Fruit fly (Drosophila melanogaster) whole organism, prepupa: Measurements from ENCODE around the gene nAChRalpha3.
A peak's percentile ranks its signal among the peaks of the same experiment; 100 is the strongest.

Experiments used
- Blimp-1 ChIP-seq: fragments of 200-800 bp; sonication (Bioruptor generic); optimal IDR thresholded peaks from 3 replicates; lab custom pipeline; 2017; ENCODE audit warnings: missing biosample characterization, missing genetic modification characterization, mild to moderate bottlenecking, moderate library complexity, missing genetic modification reagents
- CG10631 ChIP-seq: fragments of 200-800 bp; sonication (Bioruptor generic); optimal IDR thresholded peaks from 2 replicates; lab custom pipeline; 2016; ENCODE audit warnings: missing biosample characterization, missing genetic modification characterization
- CG10669 ChIP-seq: fragments of 200-800 bp; sonication (Bioruptor generic); optimal IDR thresholded peaks from 3 replicates; lab custom pipeline; 2018; ENCODE audit warnings: missing biosample characterization, mild to moderate bottlenecking, missing genetic modification characterization, moderate library complexity
- CG11294 ChIP-seq: fragments of 200-800 bp; sonication (Bioruptor generic); IDR thresholded peaks from 2 replicates; pipeline ENCODE4 v1.3.6; 2022; ENCODE audit warnings: missing biosample characterization, missing genetic modification characterization
- CG11762 ChIP-seq: fragments of 200-800 bp; sonication (Bioruptor generic); optimal IDR thresholded peaks from 3 replicates; lab custom pipeline; 2016; ENCODE audit warnings: missing biosample characterization, missing genetic modification characterization; ENCODE audit not compliant: insufficient read depth
- CG11902 ChIP-seq: fragments of 200-800 bp; sonication (Bioruptor generic); optimal IDR thresholded peaks from 3 replicates; lab custom pipeline; 2016; ENCODE audit warnings: missing biosample characterization, missing genetic modification characterization
- CG15336 ChIP-seq: fragments of 200-800 bp; sonication (Bioruptor generic); IDR thresholded peaks from 2 replicates; pipeline ENCODE4 v1.3.6; 2022; ENCODE audit warnings: missing biosample characterization, missing genetic modification characterization
- CG16779 ChIP-seq: fragments of 200-800 bp; sonication (Bioruptor generic); optimal IDR thresholded peaks from 3 replicates; lab custom pipeline; 2017; ENCODE audit warnings: missing biosample characterization, mild to moderate bottlenecking, missing genetic modification characterization
- CG31627 ChIP-seq: fragments of 200-800 bp; sonication (Bioruptor generic); optimal IDR thresholded peaks from 3 replicates; lab custom pipeline; 2016; ENCODE audit warnings: missing biosample characterization, missing genetic modification characterization
- CG32006 ChIP-seq: fragments of 200-800 bp; sonication (Bioruptor generic); optimal IDR thresholded peaks from 3 replicates; lab custom pipeline; 2017; ENCODE audit warnings: missing biosample characterization, mild to moderate bottlenecking, missing genetic modification characterization
- CG4318 ChIP-seq: fragments of 200-800 bp; sonication (Bioruptor generic); optimal IDR thresholded peaks from 3 replicates; lab custom pipeline; 2017; ENCODE audit warnings: missing biosample characterization, mild to moderate bottlenecking, missing genetic modification characterization
- CG6163 ChIP-seq: fragments of 200-800 bp; sonication (Bioruptor generic); IDR thresholded peaks from 3 replicates; pipeline ENCODE4 v1.3.6; 2022; ENCODE audit warnings: missing biosample characterization, missing genetic modification characterization
- CG6276 ChIP-seq: fragments of 200-800 bp; sonication (Bioruptor generic); optimal IDR thresholded peaks from 2 replicates; lab custom pipeline; 2017; ENCODE audit warnings: missing biosample characterization, mild to moderate bottlenecking, missing genetic modification characterization
- CG6792 ChIP-seq: fragments of 200-800 bp; sonication (Bioruptor generic); optimal IDR thresholded peaks from 3 replicates; lab custom pipeline; 2016; ENCODE audit warnings: missing biosample characterization, missing genetic modification characterization
- CG6808 ChIP-seq: fragments of 200-800 bp; sonication (Bioruptor generic); optimal IDR thresholded peaks from 3 replicates; lab custom pipeline; 2017; ENCODE audit warnings: missing biosample characterization, missing genetic modification characterization, mild to moderate bottlenecking, moderate library complexity, missing genetic modification reagents
- CG6854 ChIP-seq: fragments of 200-800 bp; sonication (Bioruptor generic); optimal IDR thresholded peaks from 2 replicates; lab custom pipeline; 2017; ENCODE audit warnings: missing biosample characterization, mild to moderate bottlenecking, missing genetic modification characterization
- CG7368 ChIP-seq: fragments of 200-800 bp; sonication (Bioruptor generic); optimal IDR thresholded peaks from 3 replicates; lab custom pipeline; 2016; ENCODE audit warnings: missing biosample characterization, missing genetic modification characterization
- CG8119 ChIP-seq: fragments of 200-800 bp; sonication (Bioruptor generic); IDR thresholded peaks from 3 replicates; pipeline ENCODE4 v1.3.6; 2022; ENCODE audit warnings: missing biosample characterization, missing genetic modification characterization
- CG8319 ChIP-seq: fragments of 200-800 bp; sonication (Bioruptor generic); optimal IDR thresholded peaks from 3 replicates; lab custom pipeline; 2016; ENCODE audit warnings: missing biosample characterization, missing genetic modification characterization
- CG8632 ChIP-seq: fragments of 200-800 bp; sonication (Bioruptor generic); optimal IDR thresholded peaks from 3 replicates; lab custom pipeline; 2016; ENCODE audit warnings: missing biosample characterization, missing genetic modification characterization
- Eip75B ChIP-seq: fragments of 200-800 bp; sonication (Bioruptor generic); optimal IDR thresholded peaks from 3 replicates; lab custom pipeline; 2016; ENCODE audit warnings: missing biosample characterization, missing genetic modification characterization
- Eip78C ChIP-seq: fragments of 200-800 bp; sonication (Bioruptor generic); peaks from one replicate; lab custom pipeline; 2016; ENCODE audit warnings: missing biosample characterization, missing genetic modification characterization
- Eip93F ChIP-seq: fragments of 200-800 bp; sonication (Bioruptor generic); optimal IDR thresholded peaks from 2 replicates; lab custom pipeline; 2016; ENCODE audit warnings: missing biosample characterization, mild to moderate bottlenecking, missing genetic modification characterization
- Ets21C ChIP-seq: fragments of 200-800 bp; sonication (Bioruptor generic); optimal IDR thresholded peaks from 3 replicates; lab custom pipeline; 2016; ENCODE audit warnings: missing biosample characterization, missing genetic modification characterization
- Ets96B ChIP-seq: fragments of 200-800 bp; optimal IDR thresholded peaks from 2 replicates; lab custom pipeline; 2019; ENCODE audit warnings: missing biosample characterization, mild to moderate bottlenecking, missing genetic modification characterization, moderate library complexity
- Hr4 ChIP-seq: fragments of 200-800 bp; sonication (Bioruptor generic); optimal IDR thresholded peaks from 3 replicates; lab custom pipeline; 2016; ENCODE audit warnings: missing biosample characterization, missing genetic modification characterization
- Met ChIP-seq: fragments of 200-800 bp; sonication (Bioruptor generic); optimal IDR thresholded peaks from 3 replicates; lab custom pipeline; 2016; ENCODE audit warnings: missing biosample characterization, missing genetic modification characterization
- Smox ChIP-seq: fragments of 200-800 bp; sonication (Bioruptor generic); optimal IDR thresholded peaks from 3 replicates; lab custom pipeline; 2016; ENCODE audit warnings: missing biosample characterization, missing genetic modification characterization
- Sox102F ChIP-seq: fragments of 200-800 bp; sonication (Bioruptor generic); optimal IDR thresholded peaks from 2 replicates; lab custom pipeline; 2016; ENCODE audit warnings: missing biosample characterization, mild to moderate bottlenecking, missing genetic modification characterization
- Sox14 ChIP-seq: fragments of 200-800 bp; sonication (Bioruptor generic); optimal IDR thresholded peaks from 3 replicates; lab custom pipeline; 2016; ENCODE audit warnings: missing biosample characterization, missing genetic modification characterization
- Sox15 ChIP-seq: fragments of 200-800 bp; sonication (Bioruptor generic); optimal IDR thresholded peaks from 3 replicates; lab custom pipeline; 2016; ENCODE audit warnings: missing biosample characterization, missing genetic modification characterization
- achi ChIP-seq: fragments of 200-800 bp; sonication (Bioruptor generic); optimal IDR thresholded peaks from 3 replicates; lab custom pipeline; 2016; ENCODE audit warnings: missing biosample characterization, missing genetic modification characterization
- acj6 ChIP-seq: fragments of 200-800 bp; sonication (Bioruptor generic); optimal IDR thresholded peaks from 3 replicates; lab custom pipeline; 2016; ENCODE audit warnings: missing biosample characterization, missing genetic modification characterization
- cyc ChIP-seq: fragments of 200-800 bp; sonication (Bioruptor generic); optimal IDR thresholded peaks from 3 replicates; lab custom pipeline; 2016; ENCODE audit warnings: missing biosample characterization, missing genetic modification characterization
- eg ChIP-seq: fragments of 200-800 bp; sonication (Bioruptor generic); IDR thresholded peaks from 3 replicates; pipeline ENCODE4 v1.3.6; 2022; ENCODE audit warnings: missing biosample characterization, missing genetic modification characterization
- fd59A ChIP-seq: fragments of 200-800 bp; sonication (Bioruptor generic); optimal IDR thresholded peaks from 2 replicates; lab custom pipeline; 2017; ENCODE audit warnings: missing biosample characterization, mild to moderate bottlenecking, missing genetic modification characterization, missing genetic modification reagents
- fd85E ChIP-seq: fragments of 200-800 bp; sonication (Bioruptor generic); optimal IDR thresholded peaks from 3 replicates; lab custom pipeline; 2016; ENCODE audit warnings: missing biosample characterization, missing genetic modification characterization
- fkh ChIP-seq: fragments of 200-800 bp; sonication (Bioruptor generic); optimal IDR thresholded peaks from 3 replicates; lab custom pipeline; 2017; ENCODE audit warnings: missing biosample characterization, mild to moderate bottlenecking, missing genetic modification characterization, moderate library complexity
- salr ChIP-seq, 2 experiments: fragments of 200-800 bp; sonication (Bioruptor generic); optimal IDR thresholded peaks; 3 replicates each; lab custom pipeline; 2016 to 2018; ENCODE audit warnings: missing biosample characterization in 2 of 2, missing genetic modification characterization in 2 of 2, mild to moderate bottlenecking in 1 of 2
- spab ChIP-seq: fragments of 200-800 bp; sonication (Bioruptor generic); optimal IDR thresholded peaks from 2 replicates; lab custom pipeline; 2017; ENCODE audit warnings: missing biosample characterization, mild to moderate bottlenecking, missing genetic modification characterization, missing genetic modification reagents
- svp ChIP-seq: fragments of 200-800 bp; sonication (Bioruptor generic); peaks from one replicate; lab custom pipeline; 2016; ENCODE audit warnings: missing biosample characterization, missing genetic modification characterization
- vri ChIP-seq: fragments of 200-800 bp; sonication (Bioruptor generic); optimal IDR thresholded peaks from 3 replicates; lab custom pipeline; 2016; ENCODE audit warnings: missing biosample characterization, mild to moderate bottlenecking, missing genetic modification characterization

nAChRalpha3 gene

dm6 chrX:8252284-8252886, 114.6 kb downstream of the nAChRalpha3 start, which contains the start of gene CG1632 (continued):
- TF ChIP-seq Ets96B (tag; lab: Kevin White, UChicago) (peak; percentile 79), CG15336 (GFP tag; lab: Robert Waterston, UW) (peak; percentile 88), Blimp-1 (GFP tag; lab: Kevin White, UChicago) (peak; percentile 75), fd85E (GFP tag; lab: Kevin White, UChicago) (peak; percentile 32), CG11902 (GFP tag; lab: Kevin White, UChicago) (peak; percentile 25), CG8632 (peak; percentile 64), fd59A (peak; percentile 71), vri (GFP tag; lab: Kevin White, UChicago) (peak; percentile 72), acj6 (GFP tag; lab: Kevin White, UChicago) (peak; percentile 85), Hr4 (GFP tag; lab: Kevin White, UChicago) (peak; percentile 85), Sox15 (GFP tag; lab: Kevin White, UChicago) (peak; percentile 60), CG11294 (0 out of 2 replicates have a peak, but pooled peaks have one; percentile 36), salr (GFP tag; optimal IDR thresholded peaks at IDR 0.05; lab: Kevin White, UChicago) (peak; percentile 48 to 87), fkh (GFP tag; lab: Kevin White, UChicago) (no peak), Met (GFP tag; lab: Kevin White, UChicago) (peak; percentile 90), CG8319 (GFP tag; lab: Kevin White, UChicago) (peak; percentile 52), Eip75B (GFP tag; lab: Kevin White, UChicago) (peak; percentile 83), CG6163 (GFP tag; lab: Robert Waterston, UW) (peak; percentile 84), Sox14 (peak; percentile 86), CG7368 (GFP tag; lab: Kevin White, UChicago) (peak; percentile 70), CG6808 (peak; percentile 80), CG8119 (GFP tag; lab: Robert Waterston, UW) (peak; percentile 88), CG10669 (peak; percentile 79), Eip78C (peak; percentile 98)

dm6 chrX:8251268-8251996, 115.5 kb downstream of the nAChRalpha3 start, which contains the start of gene ND-75:
Gene ND-75 (minus strand): TSS chrX:8251687.
- TF ChIP-seq Hr4 (GFP tag; lab: Kevin White, UChicago) (no peak), spab (GFP tag; lab: Kevin White, UChicago) (no peak), CG8119 (GFP tag; lab: Robert Waterston, UW) (no peak), CG4318 (no peak), eg (GFP tag; lab: Robert Waterston, UW) (no peak), vri (GFP tag; lab: Kevin White, UChicago) (peak; percentile 46), fkh (GFP tag; lab: Kevin White, UChicago) (no peak), CG6163 (GFP tag; lab: Robert Waterston, UW) (no peak), achi (GFP tag; lab: Kevin White, UChicago) (peak; percentile 100), fd59A (no peak), Eip78C (peak; percentile 63), Eip93F (no peak), Ets21C (no peak)

DNA sequence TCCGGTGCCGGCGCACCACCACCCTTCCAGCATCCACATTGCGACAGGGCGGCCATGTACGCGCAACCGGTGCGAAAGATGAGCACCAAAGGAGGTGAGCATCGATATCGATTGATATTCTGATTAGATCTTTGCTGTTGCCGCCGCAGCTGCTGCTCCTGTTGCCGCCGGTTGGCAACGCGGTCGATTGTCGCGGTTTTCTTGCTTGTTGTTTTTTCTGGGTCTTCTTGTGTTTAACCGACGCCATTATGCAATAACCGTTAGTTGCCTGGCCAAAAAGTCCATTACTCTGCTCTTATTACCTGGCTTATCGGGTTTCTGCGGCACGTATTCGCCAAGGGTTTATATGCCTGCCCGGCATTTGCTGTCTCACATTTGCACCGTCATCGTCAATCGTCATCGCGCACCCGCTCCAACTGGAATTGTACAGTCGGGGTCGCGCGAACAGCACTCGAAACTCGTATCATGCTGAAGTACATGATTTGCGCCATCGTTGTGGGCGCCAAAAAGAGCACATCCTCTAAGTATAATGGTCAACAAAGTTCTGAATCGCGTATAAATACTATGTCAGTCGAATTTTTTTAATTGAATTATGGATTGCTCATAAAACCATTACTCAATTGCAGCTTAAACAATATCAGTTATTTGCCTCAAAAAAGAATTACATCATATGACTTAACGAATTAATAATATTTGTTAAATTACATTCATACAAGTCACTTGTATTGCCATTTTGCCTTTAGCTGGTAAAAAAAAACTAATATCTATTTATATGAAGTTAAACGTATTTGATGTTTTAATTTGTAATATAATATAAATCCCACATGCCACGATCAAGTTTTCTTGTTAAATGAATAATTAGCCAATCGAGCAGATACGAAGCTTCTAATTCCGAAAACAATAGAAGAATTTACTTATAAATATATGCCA, 122.7 kb downstream of the nAChRalpha3 start, which contains the start of gene sni:
Gene sni, minus strand, starts transcription at position 51 of the 930 bp plus-strand sequence.
- TF ChIP-seq salr (GFP tag; optimal IDR thresholded peaks at IDR 0.05; lab: Kevin White, UChicago) (no peak), CG10631 (GFP tag; lab: Kevin White, UChicago) (no peak), CG6854 (GFP tag; lab: Kevin White, UChicago) (no peak), Ets21C (peak; percentile 35), CG6792 (GFP tag; lab: Kevin White, UChicago) (peak; percentile 58), CG31627 (GFP tag; lab: Kevin White, UChicago) (peak; percentile 66), CG11294 (no peak), vri (GFP tag; lab: Kevin White, UChicago) (peak; percentile 69), CG8632 (peak; percentile 24), svp (peak; percentile 86), Sox102F (GFP tag; lab: Kevin White, UChicago) (peak; percentile 63), CG6276 (GFP tag; lab: Kevin White, UChicago) (no peak), Eip93F (no peak), fd59A (no peak), cyc (GFP tag; lab: Kevin White, UChicago) (peak; percentile 53), CG6808 (peak; percentile 4), CG11762 (GFP tag; lab: Kevin White, UChicago) (no peak), CG32006 (GFP tag; lab: Kevin White, UChicago) (peak; percentile 65), CG16779 (tag; lab: Kevin White, UChicago) (peak; percentile 13), Smox (GFP tag; lab: Kevin White, UChicago) (peak; percentile 59)
